Fruit fly (Drosophila melanogaster): Measurements from ENCODE around the gene CG43091.

The CG43091 gene

DNA sequence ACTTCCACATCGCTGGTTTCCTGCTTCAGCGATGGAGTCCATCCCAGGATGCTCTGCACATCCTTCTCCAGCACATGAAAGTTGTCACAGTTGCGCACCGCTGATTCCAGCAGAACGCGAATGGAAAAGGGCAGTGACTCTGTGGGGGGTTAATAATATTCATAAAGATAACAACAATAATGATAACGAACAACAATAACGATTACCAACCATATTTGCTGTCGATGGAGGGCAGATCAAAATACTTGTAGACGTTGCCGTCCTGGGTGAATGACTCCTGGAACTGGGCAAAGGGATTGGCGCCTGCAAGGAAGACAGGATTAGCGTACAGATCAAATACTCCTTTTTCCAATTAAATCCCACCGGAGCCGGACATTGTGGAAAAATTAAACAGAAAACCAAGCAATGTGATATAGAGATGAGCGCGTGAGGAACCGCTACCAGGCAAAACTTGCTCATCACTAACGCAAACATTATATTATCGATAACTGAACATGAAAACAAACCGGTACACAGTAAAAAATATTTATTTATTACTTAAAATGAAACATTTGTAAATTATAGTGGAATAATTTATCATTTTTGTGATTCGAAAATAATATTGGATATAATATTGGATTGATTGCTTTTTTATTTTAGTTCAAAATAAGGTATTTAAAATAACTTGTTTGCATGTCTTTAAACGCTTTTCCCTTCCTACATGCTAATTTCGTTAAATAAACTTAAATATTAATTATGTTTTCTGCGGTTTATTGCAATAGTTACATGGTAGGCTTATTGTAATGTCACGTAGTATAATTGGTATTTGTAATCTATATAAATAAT is 44.2 kb downstream of the CG43091 start, which contains the start of gene Irp-1A (continued):
- TF ChIP-seq CG10209 (GFP tag; optimal IDR thresholded peaks at IDR 0.05) (peak; percentile 71), bsh (GFP tag; optimal IDR thresholded peaks at IDR 0.05) (peak in 1 of 2 experiments; percentile 83), fd102C (GFP tag; optimal IDR thresholded peaks at IDR 0.05) (no peak), B-H1 (GFP tag; IDR thresholded peaks at IDR 0.05) (peak; percentile 43; the same call in 1 of the 3 replicates), onecut (GFP tag; IDR thresholded peaks at IDR 0.05) (peak; percentile 58), CG33557 (GFP tag; optimal IDR thresholded peaks at IDR 0.05) (peak; percentile 66), Elba2 (GFP tag; optimal IDR thresholded peaks at IDR 0.05) (no peak), CG15514 (GFP tag; optimal IDR thresholded peaks at IDR 0.05) (peak; percentile 78), gcm (GFP tag; optimal IDR thresholded peaks at IDR 0.05) (peak; percentile 84), CG10431 (GFP tag; optimal IDR thresholded peaks at IDR 0.05) (peak; percentile 7), dimm (GFP tag; IDR thresholded peaks at IDR 0.05) (no peak), CG18619 (GFP tag; optimal IDR thresholded peaks at IDR 0.05) (peak; percentile 47), CG10321 (GFP tag; IDR thresholded peaks at IDR 0.05) (peak; percentile 27; the same call in 1 of the 2 replicates), Dek (tag; optimal IDR thresholded peaks at IDR 0.05) (peak; percentile 80), CG2120 (GFP tag; optimal IDR thresholded peaks at IDR 0.05) (peak; percentile 78), CG11456 (GFP tag; IDR thresholded peaks at IDR 0.05) (peak; percentile 73; the same call in 2 of the 3 replicates), Hey (tag; optimal IDR thresholded peaks at IDR 0.05) (no peak), Doc2 (GFP tag; IDR thresholded peaks at IDR 0.05) (no peak), Sox100B (GFP tag; optimal IDR thresholded peaks at IDR 0.05) (peak; percentile 81), ci (GFP tag; IDR thresholded peaks at IDR 0.05) (peak; percentile 82), CG16863 (GFP tag; optimal IDR thresholded peaks at IDR 0.05) (peak; percentile 22), CHES-1-like (GFP tag; optimal IDR thresholded peaks at IDR 0.05) (peak; percentile 58), CG15011 (GFP tag; optimal IDR thresholded peaks at IDR 0.05) (peak; percentile 40), yki (optimal IDR thresholded peaks at IDR 0.05) (no peak), CG4404 (GFP tag; IDR thresholded peaks at IDR 0.05) (peak; percentile 25; the same call in 1 of the 2 replicates), sqz (GFP tag; optimal IDR thresholded peaks at IDR 0.05) (peak; percentile 17), sob (GFP tag; IDR thresholded peaks at IDR 0.05) (peak; percentile 87), scrt (GFP tag; optimal IDR thresholded peaks at IDR 0.05) (peak; percentile 37), NC2α (GFP tag; optimal IDR thresholded peaks at IDR 0.05) (no peak), Drgx (GFP tag; IDR thresholded peaks at IDR 0.05) (peak; percentile 68), ara (GFP tag; IDR thresholded peaks at IDR 0.05) (no peak; the same call in 1 of the 2 replicates), sr (GFP tag; IDR thresholded peaks at IDR 0.05) (no peak), HLHmδ (GFP tag; optimal IDR thresholded peaks at IDR 0.05) (no peak), CTCF (GFP tag; optimal IDR thresholded peaks at IDR 0.05) (no peak), crp (GFP tag; optimal IDR thresholded peaks at IDR 0.05) (peak in 1 of 2 experiments; percentile 7), H15 (GFP tag; IDR thresholded peaks at IDR 0.05) (peak; percentile 45; the same call in 1 of the 3 replicates), Dp (GFP tag; optimal IDR thresholded peaks at IDR 0.05) (peak; percentile 37), CG11723 (GFP tag; optimal IDR thresholded peaks at IDR 0.05) (no peak), bbx (GFP tag; IDR thresholded peaks at IDR 0.05; ENCODE audit: partially characterized antibody) (peak; percentile 82), CG12104 (GFP tag; optimal IDR thresholded peaks at IDR 0.05) (peak; percentile 40), CG4820 (GFP tag; optimal IDR thresholded peaks at IDR 0.05) (peak; percentile 2), CG11504 (tag; optimal IDR thresholded peaks at IDR 0.05) (peak; percentile 85), slp2 (GFP tag; optimal IDR thresholded peaks at IDR 0.05) (no peak), pfk (GFP tag; optimal IDR thresholded peaks at IDR 0.05) (no peak), CG9817 (tag; optimal IDR thresholded peaks at IDR 0.05) (peak; percentile 59), Mes4 (GFP tag; optimal IDR thresholded peaks at IDR 0.05) (no peak), CG10979 (tag; optimal IDR thresholded peaks at IDR 0.05) (peak; percentile 80), CG2889 (GFP tag; IDR thresholded peaks at IDR 0.05) (no peak), CG17361 (GFP tag; IDR thresholded peaks at IDR 0.05) (peak; percentile 87)

All from whole organism, embryonic.